Fruit fly (Drosophila melanogaster) Kc167 (cell line): Measurements from ENCODE around the gene INPP5E.

ENCODE experiments used
- Myc ChIP-seq: fragments of >200 bp; optimal IDR thresholded peaks from 2 replicates; lab custom pipeline; 2017; ENCODE audit warnings: missing external identifiers
- Sin3A ChIP-seq: fragments of >200 bp; optimal IDR thresholded peaks from 2 replicates; lab custom pipeline; 2018; ENCODE audit warnings: missing external identifiers
- h ChIP-seq: fragments of >200 bp; optimal IDR thresholded peaks from 3 replicates; lab custom pipeline; 2018; ENCODE audit warnings: missing external identifiers
- insv ChIP-seq: fragments of >200 bp; optimal IDR thresholded peaks from 3 replicates; lab custom pipeline; 2018; ENCODE audit warnings: missing external identifiers
- psq ChIP-seq: fragments of >200 bp; optimal IDR thresholded peaks from 2 replicates; lab custom pipeline; 2017; ENCODE audit warnings: missing external identifiers
- ttk ChIP-seq: sonication (Bioruptor generic); optimal IDR thresholded peaks from 2 replicates; lab custom pipeline; 2017; ENCODE audit warnings: missing external identifiers

INPP5E gene

DNA sequence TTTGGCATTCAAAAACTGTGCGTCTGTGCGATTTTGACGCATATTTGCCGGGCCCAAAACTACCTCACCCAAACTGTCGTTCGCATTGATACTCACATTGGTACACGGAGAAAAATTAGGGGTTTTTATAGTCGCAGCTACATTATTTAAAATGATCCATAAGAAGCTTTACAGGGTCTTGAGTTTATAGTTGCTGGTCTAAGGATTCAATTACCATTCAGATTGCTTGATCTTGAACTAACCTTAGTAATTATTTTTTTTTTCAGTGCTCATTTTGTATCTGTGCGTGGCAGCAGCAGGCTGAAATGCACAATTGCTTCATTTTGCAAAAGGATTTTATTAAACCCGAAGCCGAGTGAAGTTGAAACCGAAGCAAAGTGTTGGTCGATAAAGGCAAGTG, 9.9 kb downstream of the INPP5E start:
- TF ChIP-seq psq (lab: Kevin White, UChicago) (no peak), Myc (no peak), h (lab: Kevin White, UChicago) (no peak), ttk (lab: Kevin White, UChicago) (no peak), Sin3A (lab: Kevin White, UChicago) (no peak), insv (lab: Kevin White, UChicago) (no peak)

DNA sequence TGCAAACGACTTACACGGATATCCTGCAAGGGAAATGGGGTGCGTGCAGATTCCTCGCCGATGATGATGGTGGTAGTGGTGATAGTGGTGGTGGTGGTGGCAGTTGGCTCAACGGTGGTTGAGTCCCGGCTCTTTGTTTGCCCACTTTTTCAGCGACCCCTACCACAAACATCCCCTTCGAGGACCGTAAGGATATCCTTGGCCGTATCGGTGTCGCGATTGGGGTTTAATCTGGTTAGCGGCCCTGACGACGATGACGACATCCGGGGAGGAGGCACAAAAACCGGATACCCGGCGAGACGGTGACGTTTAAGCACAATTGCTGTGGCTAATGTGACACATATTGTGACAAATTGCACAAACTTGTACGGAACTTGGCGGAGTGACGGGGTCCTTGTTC, 12.2 kb downstream of the INPP5E start:
- no peak for TF ChIP-seq Sin3A (lab: Kevin White, UChicago)
- TF ChIP-seq ttk (lab: Kevin White, UChicago), result no peak
- no peak for TF ChIP-seq insv (lab: Kevin White, UChicago)
- no peak for TF ChIP-seq psq (lab: Kevin White, UChicago)
- no peak for TF ChIP-seq Myc
- no peak for TF ChIP-seq h (lab: Kevin White, UChicago)

DNA sequence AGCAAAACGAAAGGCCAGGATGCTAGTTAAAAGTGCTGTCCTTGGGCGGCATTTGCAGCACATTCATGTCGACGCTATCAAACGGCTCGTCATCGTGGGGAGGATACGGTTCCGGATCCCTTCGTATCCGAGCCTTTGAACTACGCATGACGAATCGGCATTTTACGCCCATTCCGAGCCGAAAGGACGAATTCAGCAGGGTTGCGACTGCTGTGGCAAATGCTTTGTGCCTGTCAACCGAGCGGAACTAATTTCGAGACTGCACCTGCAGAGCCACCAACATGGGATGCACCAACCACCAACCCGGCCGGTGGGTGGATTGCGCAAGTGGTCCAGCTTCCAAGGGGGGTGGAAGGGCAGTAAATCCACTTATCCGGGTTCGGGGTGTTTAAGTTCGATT, 13.1 kb downstream of the INPP5E start:
- TF ChIP-seq Sin3A (lab: Kevin White, UChicago), result no peak
- no peak for TF ChIP-seq Myc
- no peak for TF ChIP-seq insv (lab: Kevin White, UChicago)
- TF ChIP-seq psq (lab: Kevin White, UChicago), result no peak
- TF ChIP-seq ttk (lab: Kevin White, UChicago), result no peak
- no peak for TF ChIP-seq h (lab: Kevin White, UChicago)

DNA sequence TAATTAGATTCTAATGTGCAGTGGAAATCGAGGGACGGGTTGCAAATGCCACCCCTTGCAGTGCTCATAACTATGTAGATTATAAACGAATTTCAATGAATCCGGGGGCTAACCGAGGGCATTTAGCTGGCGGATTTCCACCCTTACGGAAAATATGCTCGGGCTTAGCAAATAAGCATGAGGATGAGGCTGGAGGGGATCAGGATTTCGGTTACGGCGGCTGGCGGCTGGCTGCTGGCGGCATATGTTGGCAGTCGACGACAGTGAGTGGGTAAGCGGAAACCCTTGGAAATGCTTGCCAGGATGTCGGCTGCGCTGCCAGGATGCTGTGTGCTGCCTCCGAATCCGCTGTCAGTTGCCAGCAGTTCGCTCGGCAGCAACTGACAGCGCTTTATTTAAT, 17.1 kb downstream of the INPP5E start:
- TF ChIP-seq h (lab: Kevin White, UChicago) (no peak), Myc (no peak), insv (lab: Kevin White, UChicago) (no peak), psq (lab: Kevin White, UChicago) (no peak), Sin3A (lab: Kevin White, UChicago) (no peak), ttk (lab: Kevin White, UChicago) (no peak)

DNA sequence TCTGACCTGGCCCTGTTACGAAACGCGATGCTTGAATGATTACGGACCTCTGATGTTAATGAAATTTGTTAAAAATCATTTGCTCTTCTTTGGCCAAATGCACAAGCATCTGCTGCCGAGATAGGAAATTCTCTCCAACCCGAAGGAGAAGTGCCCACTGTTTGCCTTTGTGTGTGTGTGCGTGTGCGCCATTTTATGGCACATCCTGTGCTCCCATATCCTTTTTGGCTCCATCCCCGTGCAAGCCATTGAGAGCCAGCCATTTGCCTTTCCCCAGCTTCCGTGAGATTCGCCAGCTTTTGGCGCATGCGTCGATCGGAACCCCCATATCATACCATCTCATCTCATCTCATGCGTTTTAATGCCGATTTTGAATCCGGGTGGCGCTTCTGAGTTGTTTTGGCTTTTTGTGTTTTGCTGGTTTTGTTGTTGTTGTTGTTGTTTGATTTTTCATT, 18.6 kb downstream of the INPP5E start, which contains the start of gene CG4328:
TSS of gene CG4328 (minus strand) at position 51 of the 455 bp plus-strand sequence.
- TF ChIP-seq h (lab: Kevin White, UChicago) (no peak), insv (lab: Kevin White, UChicago) (no peak), psq (lab: Kevin White, UChicago) (no peak), ttk (lab: Kevin White, UChicago) (no peak), Sin3A (lab: Kevin White, UChicago) (no peak), Myc (no peak)

dm6 chr3L:12298092-12298491, 20.6 kb downstream of the INPP5E start:
- TF ChIP-seq insv (lab: Kevin White, UChicago) (no peak), Sin3A (lab: Kevin White, UChicago) (no peak), psq (lab: Kevin White, UChicago) (no peak), h (lab: Kevin White, UChicago) (no peak), ttk (lab: Kevin White, UChicago) (no peak), Myc (no peak)

- TF ChIP-seq ttk (lab: Kevin White, UChicago), result no peak
- TF ChIP-seq Myc, result no peak
- no peak for TF ChIP-seq h (lab: Kevin White, UChicago)
- TF ChIP-seq Sin3A (lab: Kevin White, UChicago), result no peak
- no peak for TF ChIP-seq insv (lab: Kevin White, UChicago)
- TF ChIP-seq psq (lab: Kevin White, UChicago), result no peak
Observed at dm6 chr3L:12305896-12306295, 28.4 kb downstream of the INPP5E start.

- TF ChIP-seq Sin3A (lab: Kevin White, UChicago) (no peak), insv (lab: Kevin White, UChicago) (no peak), ttk (lab: Kevin White, UChicago) (no peak), psq (lab: Kevin White, UChicago) (no peak), Myc (no peak), h (lab: Kevin White, UChicago) (no peak)
Observed at dm6 chr3L:12310505-12310904, 33.0 kb downstream of the INPP5E start, which contains the start of gene CG44355. TSS of gene CG44355 (plus strand) at chr3L:12310805.

DNA sequence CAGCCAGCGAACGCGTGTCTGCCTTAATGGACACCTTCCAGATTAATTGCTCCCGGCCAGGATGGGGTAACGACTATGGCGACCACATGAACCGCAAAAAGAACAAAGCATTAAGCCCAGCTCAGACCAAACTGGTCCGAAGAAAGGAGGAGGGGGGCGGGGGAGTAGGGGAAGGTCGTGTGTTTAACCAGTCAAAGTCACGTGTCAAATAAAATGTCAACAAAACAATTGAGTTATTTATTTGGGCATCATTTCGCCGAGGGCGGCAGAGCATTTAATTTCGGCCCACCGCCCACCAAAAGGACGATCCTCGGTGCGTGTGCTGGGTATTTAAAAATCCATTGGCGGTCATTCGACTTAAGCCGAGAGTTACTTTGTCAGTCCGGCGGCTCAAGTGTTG, 35.8 kb downstream of the INPP5E start:
- TF ChIP-seq ttk (lab: Kevin White, UChicago), result no peak
- TF ChIP-seq Myc, result no peak
- no peak for TF ChIP-seq h (lab: Kevin White, UChicago)

DNA sequence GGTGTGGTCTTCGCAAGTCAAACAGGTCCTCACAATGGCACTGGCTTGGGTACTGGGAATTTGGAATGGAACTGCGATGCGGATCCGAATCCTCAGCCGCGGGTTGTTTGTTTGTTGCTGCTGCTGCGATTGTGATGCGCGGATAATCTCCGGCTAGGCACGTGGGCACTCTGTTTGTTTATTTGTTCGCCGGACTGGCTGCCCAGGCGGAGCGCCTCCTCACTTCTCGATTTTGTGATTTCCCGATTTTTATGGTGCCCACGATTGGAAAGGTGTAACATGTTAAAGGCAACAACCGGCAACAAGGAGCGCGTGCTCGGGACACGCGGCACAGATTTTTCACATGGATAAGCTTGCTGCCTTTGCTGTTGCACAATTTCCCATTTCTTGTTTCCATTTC, 42.3 kb downstream of the INPP5E start:
- TF ChIP-seq insv (lab: Kevin White, UChicago), result no peak
- TF ChIP-seq h (lab: Kevin White, UChicago), result no peak
- no peak for TF ChIP-seq ttk (lab: Kevin White, UChicago)
- TF ChIP-seq Myc, result no peak

DNA sequence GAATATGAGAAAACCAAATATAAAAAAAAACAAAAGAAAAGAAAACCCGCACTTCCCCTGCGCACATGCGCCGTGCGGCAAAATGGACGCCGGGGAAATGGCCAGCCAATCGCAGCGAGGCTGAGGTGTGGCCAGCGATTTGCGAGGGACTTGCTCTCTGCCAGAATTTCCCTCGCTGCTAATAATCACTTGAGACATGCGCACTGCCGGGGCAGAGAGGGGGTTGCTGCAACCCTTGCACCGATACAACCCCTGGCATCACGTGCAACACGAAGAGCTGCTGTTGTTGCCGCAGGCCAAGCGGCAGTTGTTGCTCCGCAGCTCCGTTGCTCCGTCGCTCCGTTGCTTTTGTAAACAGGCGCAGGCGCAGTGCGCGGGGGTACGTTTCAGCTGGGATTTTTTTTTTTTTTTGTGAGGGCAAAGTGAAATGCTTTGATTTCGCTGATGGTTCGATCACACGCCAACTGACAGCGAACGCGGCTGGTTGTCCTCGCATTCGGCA, 51.4 kb downstream of the INPP5E start, which contains the start of gene Lmx1a:
TSS of gene Lmx1a (plus strand) at position 452 of the 502 bp plus-strand sequence.
- TF ChIP-seq Sin3A (lab: Kevin White, UChicago), result no peak
- TF ChIP-seq insv (lab: Kevin White, UChicago), result no peak
- no peak for TF ChIP-seq ttk (lab: Kevin White, UChicago)
- TF ChIP-seq Myc, result no peak
- no peak for TF ChIP-seq psq (lab: Kevin White, UChicago)
- no peak for TF ChIP-seq h (lab: Kevin White, UChicago)

DNA sequence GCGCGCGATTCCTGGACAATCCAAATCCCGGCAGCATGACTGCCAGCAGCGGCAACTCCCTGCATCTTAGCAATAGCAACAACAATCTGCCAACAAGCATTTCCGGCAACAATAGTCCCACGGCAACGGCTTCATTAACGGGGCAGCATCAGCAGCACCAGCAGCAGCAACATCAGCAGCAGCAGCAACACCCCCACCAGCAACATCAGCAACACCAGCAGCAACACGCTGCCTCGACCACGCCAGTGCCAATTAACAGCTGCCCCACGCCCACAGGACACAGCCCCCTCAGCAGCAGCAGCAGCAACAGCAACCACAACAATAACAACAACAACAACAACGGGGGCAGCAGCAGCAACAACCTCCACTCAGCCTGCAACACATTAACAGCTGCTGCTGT, 52.1 kb downstream of the INPP5E start:
- TF ChIP-seq psq (lab: Kevin White, UChicago) (no peak), h (lab: Kevin White, UChicago) (no peak), insv (lab: Kevin White, UChicago) (no peak), ttk (lab: Kevin White, UChicago) (no peak), Sin3A (lab: Kevin White, UChicago) (no peak), Myc (no peak)
